Fruit fly (Drosophila melanogaster) S2 (cell line): ENCODE results near the gene CG11964.

ENCODE experiments used
- CG8478 ChIP-seq: fragments of >200 bp; optimal IDR thresholded peaks from 2 replicates; lab custom pipeline; 2018
- CTCF ChIP-seq, 2 experiments: fragments of >200 bp; optimal IDR thresholded peaks; 2 replicates each; lab custom pipeline; 2018

DNA sequence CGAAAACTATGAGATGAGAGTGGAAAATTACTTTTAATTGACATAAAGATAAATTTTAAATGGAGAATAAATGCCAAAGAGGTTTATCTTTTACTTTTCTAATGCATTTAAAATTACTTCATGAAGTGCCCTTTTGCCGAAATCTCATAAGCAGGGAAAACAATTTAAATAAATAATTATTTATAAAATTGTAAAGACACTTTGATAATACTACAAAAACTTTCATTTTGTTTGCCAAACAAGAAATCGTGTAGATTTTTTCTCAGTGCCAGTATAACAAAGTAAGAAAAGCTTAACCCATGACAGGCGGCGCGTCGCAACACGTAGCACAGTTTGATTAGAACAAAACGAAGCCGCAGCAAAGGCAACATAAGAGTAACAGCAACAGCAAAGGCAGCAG is 4.0 kb upstream of the CG11964 start:
- no peak for TF ChIP-seq CTCF (optimal IDR thresholded peaks at IDR 0.05; lab: Kevin White, UChicago)
- no peak for TF ChIP-seq CG8478 (lab: Kevin White, UChicago)
